Fruit fly (Drosophila melanogaster) whole organism, embryonic: Measurements from ENCODE around the gene Pxd.
A peak's percentile ranks its signal among the peaks of the same experiment; 100 is the strongest.

Source experiments
- Atf6 ChIP-seq: fragments of 200-800 bp; sonication (Bioruptor generic); IDR thresholded peaks from 2 replicates; pipeline ENCODE4 v1.3.6; 2022; ENCODE audit warnings: missing biosample characterization, missing genetic modification characterization
- BEAF-32 ChIP-seq: fragments of 200-800 bp; sonication (Bioruptor generic); optimal IDR thresholded peaks from 3 replicates; lab custom pipeline; 2017; ENCODE audit warnings: missing biosample characterization, missing genetic modification characterization, mild to moderate bottlenecking, moderate library complexity, missing genetic modification reagents
- CG10431 ChIP-seq: fragments of 200-800 bp; sonication (Bioruptor generic); optimal IDR thresholded peaks from 3 replicates; lab custom pipeline; 2018; ENCODE audit warnings: missing biosample characterization, mild to moderate bottlenecking, missing genetic modification characterization
- CG10979 ChIP-seq: fragments of 200-800 bp; sonication (Bioruptor generic); optimal IDR thresholded peaks from 2 replicates; lab custom pipeline; 2018; ENCODE audit warnings: missing biosample characterization, mild to moderate bottlenecking, missing genetic modification characterization, moderate library complexity
- CG13775 ChIP-seq: fragments of 200-800 bp; sonication (Bioruptor generic); optimal IDR thresholded peaks from 3 replicates; lab custom pipeline; 2017; ENCODE audit warnings: missing biosample characterization, mild to moderate bottlenecking, missing genetic modification characterization
- CG14441 ChIP-seq: fragments of 200-800 bp; sonication (Bioruptor generic); IDR thresholded peaks from 2 replicates; pipeline ENCODE4 v1.3.6; 2022; ENCODE audit warnings: missing biosample characterization, missing genetic modification characterization
- CG14710 ChIP-seq: fragments of 200-800 bp; sonication (Bioruptor generic); optimal IDR thresholded peaks from 3 replicates; lab custom pipeline; 2019; ENCODE audit warnings: missing biosample characterization, mild to moderate bottlenecking, missing genetic modification characterization, moderate library complexity
- CG15696 ChIP-seq: fragments of 200-800 bp; sonication (Bioruptor generic); optimal IDR thresholded peaks from 2 replicates; lab custom pipeline; 2019; ENCODE audit warnings: missing biosample characterization, mild to moderate bottlenecking, missing genetic modification characterization, moderate library complexity
- CG1602 ChIP-seq: fragments of 200-800 bp; sonication (Bioruptor generic); optimal IDR thresholded peaks from 3 replicates; lab custom pipeline; 2016; ENCODE audit warnings: missing biosample characterization, missing genetic modification characterization
- CG2875 ChIP-seq: fragments of 200-800 bp; sonication (Bioruptor generic); optimal IDR thresholded peaks from 2 replicates; lab custom pipeline; 2017; ENCODE audit warnings: missing biosample characterization, mild to moderate bottlenecking, missing genetic modification characterization, missing genetic modification reagents
- CG30403 ChIP-seq: fragments of 200-800 bp; sonication (Bioruptor generic); optimal IDR thresholded peaks from 3 replicates; lab custom pipeline; 2016; ENCODE audit warnings: missing biosample characterization, missing genetic modification characterization
- CG4360 ChIP-seq: fragments of 200-800 bp; sonication (Bioruptor generic); IDR thresholded peaks from 2 replicates; pipeline ENCODE4 v1.3.6; 2022; ENCODE audit warnings: missing biosample characterization, missing genetic modification characterization
- CG4404 ChIP-seq: fragments of 200-800 bp; sonication (Bioruptor generic); IDR thresholded peaks from 2 replicates; pipeline ENCODE4 v1.3.6; 2022; ENCODE audit warnings: missing biosample characterization, missing genetic modification characterization
- CG6765 ChIP-seq: fragments of 200-800 bp; sonication (Bioruptor generic); optimal IDR thresholded peaks from 3 replicates; lab custom pipeline; 2017; ENCODE audit warnings: missing biosample characterization, mild to moderate bottlenecking, missing genetic modification characterization
- CG7556 ChIP-seq: fragments of 200-800 bp; sonication (Bioruptor generic); optimal IDR thresholded peaks from 2 replicates; lab custom pipeline; 2017; ENCODE audit warnings: missing biosample characterization, mild to moderate bottlenecking, missing genetic modification characterization
- CG7987 ChIP-seq: fragments of 200-800 bp; sonication (Bioruptor generic); optimal IDR thresholded peaks from 2 replicates; lab custom pipeline; 2018; ENCODE audit warnings: missing biosample characterization, mild to moderate bottlenecking, missing genetic modification characterization, moderate library complexity
- CG9437 ChIP-seq: fragments of 200-800 bp; sonication (Bioruptor generic); optimal IDR thresholded peaks from 2 replicates; lab custom pipeline; 2018; ENCODE audit warnings: missing biosample characterization, mild to moderate bottlenecking, missing genetic modification characterization
- D19A ChIP-seq: fragments of 200-800 bp; optimal IDR thresholded peaks from 3 replicates; lab custom pipeline; 2019; ENCODE audit warnings: missing biosample characterization, mild to moderate bottlenecking, missing genetic modification characterization, moderate library complexity
- E2f2 ChIP-seq: fragments of 200-800 bp; sonication (Bioruptor generic); IDR thresholded peaks from 2 replicates; pipeline ENCODE4 v1.3.6; 2022; ENCODE audit warnings: missing biosample characterization, missing genetic modification characterization
- Ets65A ChIP-seq: fragments of 200-800 bp; sonication (Bioruptor generic); peaks from one replicate; lab custom pipeline; 2016; ENCODE audit warnings: missing biosample characterization, missing genetic modification characterization
- Ets97D ChIP-seq: fragments of 200-800 bp; sonication (Bioruptor generic); optimal IDR thresholded peaks from 3 replicates; lab custom pipeline; 2016; ENCODE audit warnings: missing biosample characterization, missing genetic modification characterization
- GATAe ChIP-seq: fragments of 200-800 bp; sonication (Bioruptor generic); conservative IDR thresholded peaks from 2 replicates; pipeline ENCODE4 v1.3.6; 2022; ENCODE audit warnings: missing biosample characterization, missing genetic modification characterization
- Gsc ChIP-seq: fragments of 200-800 bp; sonication (Bioruptor generic); IDR thresholded peaks from 2 replicates; pipeline ENCODE4 v1.3.6; 2022; ENCODE audit warnings: missing biosample characterization, missing genetic modification characterization
- HLH54F ChIP-seq: fragments of 200-800 bp; sonication (Bioruptor generic); optimal IDR thresholded peaks from 3 replicates; lab custom pipeline; 2016; ENCODE audit warnings: missing biosample characterization, missing genetic modification characterization
- Kr ChIP-seq: fragments of 200-800 bp; sonication (Bioruptor generic); optimal IDR thresholded peaks from 2 replicates; lab custom pipeline; 2017; ENCODE audit warnings: missing biosample characterization, mild to moderate bottlenecking, missing genetic modification characterization
- MTF-1 ChIP-seq: fragments of 200-800 bp; sonication (Bioruptor generic); optimal IDR thresholded peaks from 2 replicates; lab custom pipeline; 2018; ENCODE audit warnings: missing biosample characterization, mild to moderate bottlenecking, missing genetic modification characterization, borderline replicate concordance
- Mes4 ChIP-seq: fragments of 200-800 bp; sonication (Bioruptor generic); optimal IDR thresholded peaks from 2 replicates; lab custom pipeline; 2016; ENCODE audit warnings: missing biosample characterization, missing genetic modification characterization
- Xrp1 ChIP-seq: fragments of 200-800 bp; sonication (Bioruptor generic); IDR thresholded peaks from 2 replicates; pipeline ENCODE4 v1.3.6; 2022; ENCODE audit warnings: missing biosample characterization, missing genetic modification characterization
- gem ChIP-seq: fragments of 200-800 bp; sonication (Bioruptor generic); optimal IDR thresholded peaks from 2 replicates; lab custom pipeline; 2019; ENCODE audit warnings: missing biosample characterization, mild to moderate bottlenecking, missing genetic modification characterization, moderate library complexity
- grau ChIP-seq: fragments of 200-800 bp; optimal IDR thresholded peaks from 3 replicates; lab custom pipeline; 2019; ENCODE audit warnings: missing biosample characterization, mild to moderate bottlenecking, missing genetic modification characterization, moderate library complexity
- gro ChIP-seq: fragments of 200-800 bp; sonication (Bioruptor generic); optimal IDR thresholded peaks from 2 replicates; lab custom pipeline; 2016; ENCODE audit warnings: missing biosample characterization, missing genetic modification characterization
- hkb ChIP-seq, 2 experiments: fragments of 200-800 bp in 1 of 2; fragments of >200 bp in 1 of 2; sonication (Bioruptor generic) in 1 of 2; IDR thresholded peaks in 1 of 2; optimal IDR thresholded peaks in 1 of 2; 2 replicates each; pipeline versions ENCODE4 v1.3.6 to Lab custom; 2017 to 2022; ENCODE audit warnings: missing biosample characterization in 1 of 2, missing genetic modification characterization in 1 of 2
- jumu ChIP-seq: fragments of 200-800 bp; sonication (Bioruptor generic); optimal IDR thresholded peaks from 3 replicates; lab custom pipeline; 2016; ENCODE audit warnings: missing biosample characterization, missing genetic modification characterization
- kah ChIP-seq: fragments of 200-800 bp; sonication (Bioruptor generic); optimal IDR thresholded peaks from 2 replicates; lab custom pipeline; 2018; ENCODE audit warnings: missing biosample characterization, mild to moderate bottlenecking, missing genetic modification characterization
- lov ChIP-seq, 2 experiments: fragments of 200-800 bp in 1 of 2; fragments of >200 bp in 1 of 2; sonication (Bioruptor generic) in 1 of 2; IDR thresholded peaks in 1 of 2; optimal IDR thresholded peaks in 1 of 2; 2 replicates in 1 of 2; 3 replicates in 1 of 2; pipeline versions ENCODE4 v1.3.6 to Lab custom; 2017 to 2022; ENCODE audit warnings: missing biosample characterization in 1 of 2, missing genetic modification characterization in 1 of 2
- pum ChIP-seq: fragments of 200-800 bp; sonication (Bioruptor generic); optimal IDR thresholded peaks from 2 replicates; lab custom pipeline; 2016; ENCODE audit warnings: missing biosample characterization, missing genetic modification characterization
- seq ChIP-seq: fragments of 200-800 bp; sonication (Bioruptor generic); IDR thresholded peaks from 2 replicates; pipeline ENCODE4 v1.3.6; 2022; ENCODE audit warnings: missing biosample characterization, missing genetic modification characterization
- sisA ChIP-seq: fragments of 200-800 bp; sonication (Bioruptor generic); IDR thresholded peaks from 2 replicates; pipeline ENCODE4 v1.3.6; 2022; ENCODE audit warnings: missing biosample characterization, missing genetic modification characterization
- unpg ChIP-seq: fragments of 200-800 bp; sonication (Bioruptor generic); optimal IDR thresholded peaks from 3 replicates; lab custom pipeline; 2018; ENCODE audit warnings: missing biosample characterization, mild to moderate bottlenecking, missing genetic modification characterization, moderate library complexity

The Pxd gene

DNA sequence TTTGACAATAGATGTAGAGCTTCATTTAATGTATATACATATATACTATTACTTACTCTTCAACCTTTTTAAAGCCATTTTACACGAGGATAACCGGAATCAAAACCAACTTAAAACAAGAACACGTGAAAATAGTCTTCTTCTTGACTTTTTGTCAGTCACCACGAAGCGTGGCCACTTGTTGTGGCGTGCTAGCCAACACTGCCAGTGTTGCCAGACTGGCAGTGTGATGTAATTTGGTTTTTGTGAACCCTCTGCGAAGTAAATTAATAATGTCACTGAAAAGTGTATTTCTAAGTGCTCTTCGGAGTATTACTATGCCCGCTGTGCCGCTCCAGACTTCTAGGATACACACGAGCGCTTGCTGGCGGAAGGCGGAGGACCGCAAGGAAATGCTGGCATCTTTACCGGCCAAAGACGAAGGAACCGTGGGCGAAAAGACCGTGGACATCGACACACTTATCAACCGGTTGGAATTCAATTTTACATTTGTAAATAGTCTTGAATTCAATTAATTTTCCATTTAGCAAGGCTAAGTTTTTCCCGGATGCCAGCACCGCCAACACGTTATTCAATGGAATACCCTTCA lies 58.2 kb downstream of the Pxd start, which contains the start of the genes Ns1 and mRpS11 (continued):
- TF ChIP-seq CG6765 (no peak), Xrp1 (GFP tag; lab: Robert Waterston, UW) (peak; percentile 25; the same call in 1 of the 2 replicates), Ets97D (GFP tag; lab: Kevin White, UChicago) (peak; percentile 88), CG4360 (GFP tag; lab: Robert Waterston, UW) (no peak), Ets65A (GFP tag; lab: Kevin White, UChicago) (peak; percentile 94), lov (optimal IDR thresholded peaks at IDR 0.05; lab: Kevin White, UChicago) (no peak), lov (GFP tag; IDR thresholded peaks at IDR 0.05; lab: Robert Waterston, UW) (0 out of 3 replicates have a peak, but pooled peaks have one; percentile 8), Mes4 (GFP tag; lab: Kevin White, UChicago) (peak; percentile 21), D19A (tag; lab: Kevin White, UChicago) (peak; percentile 10), CG10979 (tag; lab: Kevin White, UChicago) (peak; percentile 15), MTF-1 (no peak), CG7556 (GFP tag; lab: Kevin White, UChicago) (no peak), jumu (GFP tag; lab: Kevin White, UChicago) (peak; percentile 60), Atf6 (GFP tag; lab: Robert Waterston, UW) (0 out of 2 replicates have a peak, but pooled peaks have one; percentile 7), kah (GFP tag; lab: Kevin White, UChicago) (peak; percentile 96), gro (GFP tag; lab: Kevin White, UChicago) (peak; percentile 29), CG9437 (no peak), CG10431 (no peak), pum (GFP tag; lab: Kevin White, UChicago) (peak; percentile 23), grau (tag; lab: Kevin White, UChicago) (peak; percentile 47), CG4404 (GFP tag; lab: Robert Waterston, UW) (no peak), unpg (GFP tag; lab: Kevin White, UChicago) (no peak), CG1602 (peak; percentile 4), Gsc (GFP tag; lab: Robert Waterston, UW) (no peak), BEAF-32 (GFP tag; lab: Kevin White, UChicago) (peak; percentile 46), CG7987 (peak; percentile 76), GATAe (no peak), CG15696 (no peak), hkb (optimal IDR thresholded peaks at IDR 0.05; lab: Kevin White, UChicago) (no peak), hkb (GFP tag; IDR thresholded peaks at IDR 0.05; lab: Robert Waterston, UW) (peak; percentile 52; the same call in 1 of the 2 replicates), CG2875 (no peak), CG30403 (GFP tag; lab: Kevin White, UChicago) (peak; percentile 51), CG14710 (tag; lab: Kevin White, UChicago) (peak; percentile 62), CG13775 (peak; percentile 7), E2f2 (GFP tag; lab: Robert Waterston, UW) (0 out of 2 replicates have a peak, but pooled peaks have one; percentile 38), HLH54F (peak; percentile 15), seq (GFP tag; lab: Robert Waterston, UW) (0 out of 2 replicates have a peak, but pooled peaks have one; percentile 15), CG14441 (GFP tag; lab: Robert Waterston, UW) (no peak), sisA (0 out of 2 replicates have a peak, but pooled peaks have one; percentile 27), gem (tag; lab: Kevin White, UChicago) (no peak), Kr (no peak)
